Worm (Caenorhabditis elegans) whole organism, young adult: ENCODE data around the gene let-268.

ENCODE experiments used
- B0336.3 ChIP-seq: fragments of 200-800 bp; sonication (Bioruptor generic); IDR thresholded peaks from 2 replicates; pipeline ENCODE4 v1.3.6; 2022; ENCODE audit warnings: missing genetic modification characterization, missing compliant biosample characterization
- K12H6.12 ChIP-seq: fragments of 200-800 bp; sonication (Bioruptor generic); optimal IDR thresholded peaks from 2 replicates; lab custom pipeline; 2018; ENCODE audit warnings: mild to moderate bottlenecking, missing genetic modification characterization, missing compliant biosample characterization
- Y56A3A.18 ChIP-seq: fragments of 200-800 bp; sonication (Bioruptor generic); IDR thresholded peaks from 2 replicates; pipeline ENCODE4 v1.3.6; 2022; ENCODE audit warnings: missing genetic modification reagents, missing genetic modification characterization, missing compliant biosample characterization
- Y79H2A.3 ChIP-seq: fragments of 200-800 bp; sonication (Bioruptor generic); conservative IDR thresholded peaks from 2 replicates; pipeline ENCODE4 v1.3.6; 2022; ENCODE audit warnings: missing genetic modification reagents, missing genetic modification characterization, missing compliant biosample characterization
- ZK185.1 ChIP-seq: sonication (generic microtip); optimal IDR thresholded peaks from 2 replicates; lab custom pipeline; 2016; ENCODE audit warnings: mild to moderate bottlenecking, missing genetic modification characterization, missing compliant biosample characterization; ENCODE audit not compliant: poor library complexity, severe bottlenecking
- akir-1 ChIP-seq: fragments of 200-800 bp; sonication (Bioruptor generic); optimal IDR thresholded peaks from 2 replicates; lab custom pipeline; 2018; ENCODE audit warnings: mild to moderate bottlenecking, missing genetic modification characterization, moderate library complexity, missing compliant biosample characterization
- ama-1 ChIP-seq, 3 experiments: fragments of 150-350 bp in 1 of 3; sonication (generic microtip) in 2 of 3; optimal IDR thresholded peaks; 2 replicates each; lab custom pipeline; 2014 to 2018; ENCODE audit warnings: missing biosample characterization in 2 of 3, missing genetic modification characterization in 2 of 3, missing genetic modification reagents in 2 of 3
- aptf-3 ChIP-seq: fragments of 200-800 bp; sonication (Bioruptor generic); IDR thresholded peaks from 2 replicates; pipeline ENCODE4 v1.3.6; 2022; ENCODE audit warnings: missing genetic modification characterization, missing compliant biosample characterization
- bed-1 ChIP-seq: fragments of 200-800 bp; sonication (Bioruptor generic); IDR thresholded peaks from 2 replicates; pipeline ENCODE4 v1.3.6; 2022; ENCODE audit warnings: missing genetic modification reagents, missing genetic modification characterization, missing compliant biosample characterization
- cebp-1 ChIP-seq, 2 experiments: fragments of 200-800 bp in 1 of 2; sonication (Bioruptor generic) in 1 of 2; sonication (generic microtip) in 1 of 2; IDR thresholded peaks in 1 of 2; optimal IDR thresholded peaks in 1 of 2; 2 replicates each; pipeline versions ENCODE4 v1.3.6 to Lab custom; 2017 to 2022; ENCODE audit warnings: missing compliant biosample characterization in 2 of 2, missing genetic modification characterization in 2 of 2, mild to moderate bottlenecking in 1 of 2, missing genetic modification reagents in 1 of 2, moderate library complexity in 1 of 2
- ceh-58 ChIP-seq: fragments of 200-800 bp; sonication (Bioruptor generic); IDR thresholded peaks from 2 replicates; pipeline ENCODE4 v1.3.6; 2022; ENCODE audit warnings: missing genetic modification characterization, missing compliant biosample characterization
- ceh-91 ChIP-seq: fragments of 200-800 bp; sonication (Bioruptor generic); IDR thresholded peaks from 2 replicates; pipeline ENCODE4 v1.3.6; 2022; ENCODE audit warnings: missing genetic modification reagents, missing genetic modification characterization, missing compliant biosample characterization
- chd-7 ChIP-seq: sonication (generic microtip); optimal IDR thresholded peaks from 2 replicates; lab custom pipeline; 2016; ENCODE audit warnings: mild to moderate bottlenecking, missing genetic modification characterization, moderate library complexity, missing compliant biosample characterization
- dox-1 ChIP-seq: fragments of 200-800 bp; sonication (Bioruptor generic); IDR thresholded peaks from 2 replicates; pipeline ENCODE4 v1.3.6; 2022; ENCODE audit warnings: missing genetic modification reagents, missing genetic modification characterization, missing compliant biosample characterization
- efl-1 ChIP-seq: fragments of 150-350 bp; optimal IDR thresholded peaks from 2 replicates; lab custom pipeline; 2014; ENCODE audit warnings: missing biosample characterization, missing genetic modification reagents, missing genetic modification characterization
- egl-44 ChIP-seq: fragments of 200-800 bp; sonication (Bioruptor generic); IDR thresholded peaks from 2 replicates; pipeline ENCODE4 v1.3.6; 2022; ENCODE audit warnings: missing genetic modification reagents, missing genetic modification characterization, missing compliant biosample characterization
- egrh-3 ChIP-seq: fragments of 200-800 bp; sonication (Bioruptor generic); IDR thresholded peaks from 2 replicates; pipeline ENCODE4 v1.3.6; 2022; ENCODE audit warnings: missing genetic modification reagents, missing genetic modification characterization, missing compliant biosample characterization
- ekl-4 ChIP-seq: fragments of 200-800 bp; sonication (Bioruptor generic); IDR thresholded peaks from 2 replicates; pipeline ENCODE4 v1.3.6; 2022; ENCODE audit warnings: missing genetic modification reagents, missing genetic modification characterization, missing compliant biosample characterization
- gei-17 ChIP-seq: fragments of 200-800 bp; sonication (Bioruptor generic); optimal IDR thresholded peaks from 2 replicates; lab custom pipeline; 2018; ENCODE audit warnings: mild to moderate bottlenecking, missing genetic modification characterization, missing compliant biosample characterization
- him-1 ChIP-seq: sonication (generic microtip); optimal IDR thresholded peaks from 2 replicates; lab custom pipeline; 2016; ENCODE audit warnings: missing genotype, missing genetic modification reagents, missing genetic modification characterization, missing compliant biosample characterization
- hlh-26 ChIP-seq: fragments of 200-800 bp; sonication (Bioruptor generic); conservative IDR thresholded peaks from 2 replicates; pipeline ENCODE4 v1.3.6; 2022; ENCODE audit warnings: missing genetic modification reagents, missing genetic modification characterization, missing compliant biosample characterization
- lsl-1 ChIP-seq: fragments of 200-800 bp; sonication (Bioruptor generic); optimal IDR thresholded peaks from 2 replicates; lab custom pipeline; 2018; ENCODE audit warnings: mild to moderate bottlenecking, missing genetic modification characterization, moderate library complexity, missing compliant biosample characterization
- madf-3 ChIP-seq: fragments of 200-800 bp; sonication (Bioruptor generic); IDR thresholded peaks from 2 replicates; pipeline ENCODE4 v1.3.6; 2022; ENCODE audit warnings: missing genetic modification reagents, missing genetic modification characterization, missing compliant biosample characterization
- mcd-1 ChIP-seq: fragments of 200-800 bp; sonication (Bioruptor generic); IDR thresholded peaks from 2 replicates; pipeline ENCODE4 v1.3.6; 2022; ENCODE audit warnings: missing genetic modification reagents, missing genetic modification characterization, missing compliant biosample characterization
- nfyb-1 ChIP-seq: fragments of 200-800 bp; sonication (Bioruptor generic); IDR thresholded peaks from 2 replicates; pipeline ENCODE4 v1.3.6; 2022; ENCODE audit warnings: missing genetic modification reagents, missing genetic modification characterization, missing compliant biosample characterization
- nhr-27 ChIP-seq: fragments of 200-800 bp; sonication (Bioruptor generic); optimal IDR thresholded peaks from 2 replicates; lab custom pipeline; 2018; ENCODE audit warnings: mild to moderate bottlenecking, missing genetic modification characterization, moderate library complexity, missing compliant biosample characterization
- pbrm-1 ChIP-seq: fragments of 200-800 bp; sonication (Bioruptor generic); IDR thresholded peaks from 2 replicates; pipeline ENCODE4 v1.3.6; 2022; ENCODE audit warnings: missing genetic modification reagents, missing genetic modification characterization, missing compliant biosample characterization
- rcor-1 ChIP-seq: fragments of 200-800 bp; sonication (Bioruptor generic); IDR thresholded peaks from 2 replicates; pipeline ENCODE4 v1.3.6; 2022; ENCODE audit warnings: missing genetic modification reagents, missing genetic modification characterization, missing compliant biosample characterization
- repo-1 ChIP-seq: sonication (generic microtip); optimal IDR thresholded peaks from 2 replicates; lab custom pipeline; 2017; ENCODE audit warnings: mild to moderate bottlenecking, missing genetic modification characterization, missing compliant biosample characterization
- sea-2 ChIP-seq: fragments of 200-800 bp; sonication (Bioruptor generic); IDR thresholded peaks from 2 replicates; pipeline ENCODE4 v1.3.6; 2022; ENCODE audit warnings: missing genetic modification characterization, missing compliant biosample characterization
- somi-1 ChIP-seq: fragments of 200-800 bp; sonication (Bioruptor generic); optimal IDR thresholded peaks from 2 replicates; lab custom pipeline; 2018; ENCODE audit warnings: mild to moderate bottlenecking, missing genetic modification characterization, missing compliant biosample characterization
- tbx-9 ChIP-seq: sonication (generic microtip); optimal IDR thresholded peaks from 2 replicates; lab custom pipeline; 2016; ENCODE audit warnings: borderline replicate concordance, missing genetic modification characterization, inconsistent platforms, missing compliant biosample characterization
- xnd-1 ChIP-seq: sonication (generic microtip); optimal IDR thresholded peaks from 2 replicates; lab custom pipeline; 2016; ENCODE audit warnings: missing genotype, missing genetic modification reagents, missing genetic modification characterization, missing compliant biosample characterization
- ztf-22 ChIP-seq: fragments of 200-800 bp; sonication (Bioruptor generic); optimal IDR thresholded peaks from 2 replicates; lab custom pipeline; 2018; ENCODE audit warnings: mild to moderate bottlenecking, missing genetic modification characterization, moderate library complexity, missing compliant biosample characterization
- ztf-3 ChIP-seq: fragments of 200-800 bp; sonication (Bioruptor generic); optimal IDR thresholded peaks from 2 replicates; lab custom pipeline; 2018; ENCODE audit warnings: mild to moderate bottlenecking, missing genetic modification characterization, missing compliant biosample characterization

The let-268 gene

ce11 chrII:10016013-10016412 is 23.8 kb downstream of the let-268 start, which contains the start of gene lec-2 (continued):
- TF ChIP-seq dox-1 (GFP tag; lab: Robert Waterston, UW) (peak; percentile 25; the same call in 1 of the 2 replicates), ztf-3 (GFP tag; lab: Kevin White, UChicago) (peak; percentile 0), ama-1 (optimal IDR thresholded peaks at IDR 0.05; lab: Kevin White, UChicago) (peak; percentile 26), ama-1 (GFP tag; optimal IDR thresholded peaks at IDR 0.05; lab: Kevin White, UChicago) (no peak), ceh-58 (GFP tag; lab: Robert Waterston, UW) (no peak), Y79H2A.3 (no peak), egrh-3 (GFP tag; lab: Robert Waterston, UW) (peak; percentile 13; the same call in 1 of the 2 replicates), efl-1 (GFP tag; lab: Kevin White, UChicago) (no peak), him-1 (tag; lab: Kevin White, UChicago) (no peak), B0336.3 (GFP tag; lab: Robert Waterston, UW) (peak; percentile 46; the same call in 1 of the 2 replicates), chd-7 (tag; lab: Kevin White, UChicago) (peak; percentile 58), nfyb-1 (GFP tag; lab: Robert Waterston, UW) (0 out of 2 replicates have a peak, but pooled peaks have one; percentile 65)

- TF ChIP-seq ceh-91 (GFP tag; lab: Robert Waterston, UW): no peak
- no peak for TF ChIP-seq gei-17 (GFP tag; lab: Kevin White, UChicago)
Measured at ce11 chrII:10014384-10014783, 25.4 kb downstream of the let-268 start.

- TF ChIP-seq Y56A3A.18 (GFP tag; lab: Robert Waterston, UW): 0 out of 2 replicates have a peak, but pooled peaks have one; percentile 16
- no peak for TF ChIP-seq bed-1
- TF ChIP-seq gei-17 (GFP tag; lab: Kevin White, UChicago): no peak
- TF ChIP-seq cebp-1 (GFP tag; IDR thresholded peaks at IDR 0.05; lab: Robert Waterston, UW): no peak
- peak; percentile 5 for TF ChIP-seq cebp-1 (tag; optimal IDR thresholded peaks at IDR 0.05; lab: Kevin White, UChicago)
- TF ChIP-seq K12H6.12 (tag; lab: Kevin White, UChicago): no peak
- no peak for TF ChIP-seq him-1 (tag; lab: Kevin White, UChicago)
- no peak for TF ChIP-seq rcor-1 (GFP tag; lab: Robert Waterston, UW)
- no peak for TF ChIP-seq egrh-3 (GFP tag; lab: Robert Waterston, UW)
- TF ChIP-seq hlh-26 (GFP tag; lab: Robert Waterston, UW): no peak
Measured at ce11 chrII:10012490-10012889, 27.3 kb downstream of the let-268 start.

ce11 chrII:10011733-10012132 is 28.0 kb downstream of the let-268 start:
- no peak for TF ChIP-seq him-1 (tag; lab: Kevin White, UChicago)
- no peak for TF ChIP-seq ZK185.1 (tag; lab: Kevin White, UChicago)
- TF ChIP-seq xnd-1 (tag; lab: Kevin White, UChicago): no peak
- no peak for TF ChIP-seq sea-2 (GFP tag; lab: Robert Waterston, UW)
- no peak for TF ChIP-seq repo-1 (tag; lab: Kevin White, UChicago)
- TF ChIP-seq nhr-27 (tag; lab: Kevin White, UChicago): no peak
- no peak for TF ChIP-seq egrh-3 (GFP tag; lab: Robert Waterston, UW)
- no peak for TF ChIP-seq ekl-4 (GFP tag; lab: Robert Waterston, UW)
- no peak for TF ChIP-seq akir-1 (GFP tag; lab: Kevin White, UChicago)
- TF ChIP-seq mcd-1: no peak
- no peak for TF ChIP-seq madf-3 (GFP tag; lab: Robert Waterston, UW)
- no peak for TF ChIP-seq somi-1 (GFP tag; lab: Kevin White, UChicago)
- no peak for TF ChIP-seq egl-44
- no peak for TF ChIP-seq ceh-91 (GFP tag; lab: Robert Waterston, UW)
- TF ChIP-seq tbx-9 (tag; lab: Kevin White, UChicago): no peak
- TF ChIP-seq pbrm-1: no peak
- TF ChIP-seq ztf-22: no peak
- TF ChIP-seq gei-17 (GFP tag; lab: Kevin White, UChicago): no peak
- no peak for TF ChIP-seq lsl-1
- TF ChIP-seq aptf-3 (GFP tag; lab: Robert Waterston, UW): no peak
